Worm (Caenorhabditis elegans) whole organism, L4 larva: ENCODE data around the gene F46E10.18.

Experiments
- D1046.2 ChIP-seq: fragments of 200-800 bp; sonication (Bioruptor generic); IDR thresholded peaks from 2 replicates; pipeline ENCODE4 v1.3.6; 2022; ENCODE audit warnings: missing genetic modification characterization, missing compliant biosample characterization
- F37D6.2 ChIP-seq: sonication (generic microtip); optimal IDR thresholded peaks from 2 replicates; lab custom pipeline; 2016; ENCODE audit warnings: mild to moderate bottlenecking, missing genetic modification characterization, missing compliant biosample characterization
- Y75B8A.6 ChIP-seq: fragments of 200-800 bp; sonication (Bioruptor generic); IDR thresholded peaks from 2 replicates; pipeline ENCODE4 v1.3.6; 2022; ENCODE audit warnings: missing genetic modification reagents, missing genetic modification characterization, missing compliant biosample characterization
- ZK546.5 ChIP-seq, 2 experiments: sonication (generic microtip); optimal IDR thresholded peaks; 2 replicates each; lab custom pipeline; 2017; ENCODE audit warnings: missing biosample characterization in 2 of 2, missing genetic modification characterization in 2 of 2
- ama-1 ChIP-seq: fragments of 150-350 bp; optimal IDR thresholded peaks from 2 replicates; lab custom pipeline; 2014; ENCODE audit warnings: inconsistent platforms, mixed read lengths
- ceh-20 ChIP-seq: fragments of 200-800 bp; sonication (Bioruptor generic); IDR thresholded peaks from 2 replicates; pipeline ENCODE4 v1.3.6; 2022; ENCODE audit warnings: missing genetic modification reagents, missing genetic modification characterization, missing compliant biosample characterization
- cey-2 ChIP-seq: sonication (generic microtip); optimal IDR thresholded peaks from 3 replicates; lab custom pipeline; 2017; ENCODE audit warnings: missing genetic modification characterization, mild to moderate bottlenecking, missing compliant biosample characterization, antibody characterized with exemption, borderline replicate concordance; ENCODE audit not compliant: insufficient read depth
- daf-16 ChIP-seq, 3 experiments: sonication (generic microtip); optimal IDR thresholded peaks; 2 replicates each; lab custom pipeline; 2016 to 2017; ENCODE audit warnings: missing genetic modification characterization in 3 of 3, missing genetic modification reagents in 3 of 3, mild to moderate bottlenecking in 2 of 3, missing compliant biosample characterization in 2 of 3, missing biosample characterization in 1 of 3, moderate library complexity in 1 of 3
- dmd-6 ChIP-seq: fragments of 200-800 bp; sonication (Bioruptor generic); IDR thresholded peaks from 2 replicates; pipeline ENCODE4 v1.3.6; 2022; ENCODE audit warnings: missing genetic modification reagents, missing genetic modification characterization, missing compliant biosample characterization
- dmd-8 ChIP-seq: fragments of 200-800 bp; sonication (Bioruptor generic); IDR thresholded peaks from 2 replicates; pipeline ENCODE4 v1.3.6; 2022; ENCODE audit warnings: missing genetic modification characterization, missing compliant biosample characterization
- dmd-9 ChIP-seq: fragments of 200-800 bp; sonication (Bioruptor generic); IDR thresholded peaks from 2 replicates; pipeline ENCODE4 v1.3.6; 2022; ENCODE audit warnings: missing genetic modification reagents, missing genetic modification characterization, missing compliant biosample characterization
- dve-1 ChIP-seq: sonication (generic microtip); optimal IDR thresholded peaks from 2 replicates; lab custom pipeline; 2017; ENCODE audit warnings: antibody characterized with exemption, mild to moderate bottlenecking, missing genetic modification characterization, missing compliant biosample characterization; ENCODE audit not compliant: insufficient read depth
- egl-27 ChIP-seq: sonication (generic microtip); optimal IDR thresholded peaks from 3 replicates; lab custom pipeline; 2017; ENCODE audit warnings: missing biosample characterization, missing genetic modification reagents, missing genetic modification characterization
- egl-43 ChIP-seq: fragments of 200-800 bp; sonication (Bioruptor generic); IDR thresholded peaks from 2 replicates; pipeline ENCODE4 v1.3.6; 2022; ENCODE audit warnings: missing genetic modification reagents, missing genetic modification characterization, missing compliant biosample characterization
- fkh-10 ChIP-seq: fragments of 150-350 bp; optimal IDR thresholded peaks from 2 replicates; lab custom pipeline; 2014; ENCODE audit warnings: missing biosample characterization, missing genetic modification reagents, missing genetic modification characterization
- gei-8 ChIP-seq: fragments of 200-800 bp; sonication (Bioruptor generic); optimal IDR thresholded peaks from 2 replicates; lab custom pipeline; 2018; ENCODE audit warnings: mild to moderate bottlenecking, missing genetic modification characterization, missing compliant biosample characterization
- hlh-11 ChIP-seq: fragments of 200-800 bp; sonication (Bioruptor generic); optimal IDR thresholded peaks from 2 replicates; lab custom pipeline; 2018; ENCODE audit warnings: mild to moderate bottlenecking, missing genetic modification characterization, missing compliant biosample characterization
- lin-1 ChIP-seq: fragments of 200-800 bp; sonication (Bioruptor generic); IDR thresholded peaks from 2 replicates; pipeline ENCODE4 v1.3.6; 2022; ENCODE audit warnings: missing genetic modification reagents, missing genetic modification characterization, missing compliant biosample characterization
- lin-13 ChIP-seq: fragments of 150-350 bp; optimal IDR thresholded peaks from 2 replicates; lab custom pipeline; 2014; ENCODE audit warnings: missing biosample characterization, missing genetic modification reagents, missing genetic modification characterization
- lin-39 ChIP-seq: fragments of 150-350 bp; optimal IDR thresholded peaks from 2 replicates; lab custom pipeline; 2014; ENCODE audit warnings: missing biosample characterization, missing genetic modification reagents, missing genetic modification characterization
- lir-3 ChIP-seq: sonication (generic microtip); optimal IDR thresholded peaks from 2 replicates; lab custom pipeline; 2016; ENCODE audit warnings: mild to moderate bottlenecking, missing genetic modification characterization, missing compliant biosample characterization
- mxl-2 ChIP-seq: fragments of 200-800 bp; sonication (Bioruptor generic); conservative IDR thresholded peaks from 2 replicates; pipeline ENCODE4 v1.3.6; 2022; ENCODE audit warnings: missing genetic modification reagents, missing genetic modification characterization, missing compliant biosample characterization
- mxl-3 ChIP-seq: fragments of 200-800 bp; sonication (Bioruptor generic); optimal IDR thresholded peaks from 2 replicates; lab custom pipeline; 2018; ENCODE audit warnings: mild to moderate bottlenecking, missing genetic modification characterization, missing compliant biosample characterization
- nhr-237 ChIP-seq: sonication (generic microtip); optimal IDR thresholded peaks from 2 replicates; lab custom pipeline; 2017; ENCODE audit warnings: missing biosample characterization, missing genetic modification characterization
- nhr-28 ChIP-seq: fragments of 150-350 bp; optimal IDR thresholded peaks from 2 replicates; lab custom pipeline; 2014; ENCODE audit warnings: missing biosample characterization, missing genetic modification characterization
- nhr-41 ChIP-seq: fragments of 200-800 bp; sonication (Bioruptor generic); IDR thresholded peaks from 2 replicates; pipeline ENCODE4 v1.3.6; 2022; ENCODE audit warnings: missing genetic modification reagents, missing genetic modification characterization, missing compliant biosample characterization
- nhr-42 ChIP-seq: fragments of 200-800 bp; sonication (Bioruptor generic); IDR thresholded peaks from 2 replicates; pipeline ENCODE4 v1.3.6; 2022; ENCODE audit warnings: missing genetic modification characterization, missing compliant biosample characterization
- php-3 ChIP-seq: fragments of 200-800 bp; sonication (Bioruptor generic); IDR thresholded peaks from 2 replicates; pipeline ENCODE4 v1.3.6; 2022; ENCODE audit warnings: missing genetic modification reagents, missing genetic modification characterization, missing compliant biosample characterization
- pqm-1 ChIP-seq: sonication (generic microtip); optimal IDR thresholded peaks from 2 replicates; lab custom pipeline; 2017; ENCODE audit warnings: missing biosample characterization, missing genetic modification characterization
- saeg-2 ChIP-seq: fragments of 200-800 bp; sonication (Bioruptor generic); IDR thresholded peaks from 2 replicates; pipeline ENCODE4 v1.3.6; 2022; ENCODE audit warnings: missing genetic modification reagents, missing genetic modification characterization, missing compliant biosample characterization
- set-16 ChIP-seq: fragments of 200-800 bp; sonication (Bioruptor generic); IDR thresholded peaks from 2 replicates; pipeline ENCODE4 v1.3.6; 2022; ENCODE audit warnings: missing genetic modification reagents, missing genetic modification characterization, missing compliant biosample characterization
- tra-1 ChIP-seq: fragments of 200-800 bp; sonication (Bioruptor generic); IDR thresholded peaks from 2 replicates; pipeline ENCODE4 v1.3.6; 2022; ENCODE audit warnings: missing genetic modification reagents, missing genetic modification characterization, missing compliant biosample characterization
- unc-62 ChIP-seq, 3 experiments: fragments of 150-350 bp in 1 of 3; sonication (generic microtip); optimal IDR thresholded peaks in 2 of 3; peaks in 1 of 3; 1 replicate in 1 of 3; 2 replicates in 2 of 3; lab custom pipeline; 2014 to 2017; ENCODE audit warnings: missing biosample characterization in 3 of 3, missing genetic modification characterization in 3 of 3, missing genetic modification reagents in 3 of 3, missing genotype in 1 of 3
- zip-2 ChIP-seq: fragments of 150-350 bp; optimal IDR thresholded peaks from 2 replicates; lab custom pipeline; 2014; ENCODE audit warnings: missing biosample characterization, missing genetic modification characterization
- ztf-11 ChIP-seq: fragments of 150-350 bp; optimal IDR thresholded peaks from 2 replicates; lab custom pipeline; 2014; ENCODE audit warnings: missing biosample characterization, missing genetic modification characterization

The F46E10.18 gene

DNA sequence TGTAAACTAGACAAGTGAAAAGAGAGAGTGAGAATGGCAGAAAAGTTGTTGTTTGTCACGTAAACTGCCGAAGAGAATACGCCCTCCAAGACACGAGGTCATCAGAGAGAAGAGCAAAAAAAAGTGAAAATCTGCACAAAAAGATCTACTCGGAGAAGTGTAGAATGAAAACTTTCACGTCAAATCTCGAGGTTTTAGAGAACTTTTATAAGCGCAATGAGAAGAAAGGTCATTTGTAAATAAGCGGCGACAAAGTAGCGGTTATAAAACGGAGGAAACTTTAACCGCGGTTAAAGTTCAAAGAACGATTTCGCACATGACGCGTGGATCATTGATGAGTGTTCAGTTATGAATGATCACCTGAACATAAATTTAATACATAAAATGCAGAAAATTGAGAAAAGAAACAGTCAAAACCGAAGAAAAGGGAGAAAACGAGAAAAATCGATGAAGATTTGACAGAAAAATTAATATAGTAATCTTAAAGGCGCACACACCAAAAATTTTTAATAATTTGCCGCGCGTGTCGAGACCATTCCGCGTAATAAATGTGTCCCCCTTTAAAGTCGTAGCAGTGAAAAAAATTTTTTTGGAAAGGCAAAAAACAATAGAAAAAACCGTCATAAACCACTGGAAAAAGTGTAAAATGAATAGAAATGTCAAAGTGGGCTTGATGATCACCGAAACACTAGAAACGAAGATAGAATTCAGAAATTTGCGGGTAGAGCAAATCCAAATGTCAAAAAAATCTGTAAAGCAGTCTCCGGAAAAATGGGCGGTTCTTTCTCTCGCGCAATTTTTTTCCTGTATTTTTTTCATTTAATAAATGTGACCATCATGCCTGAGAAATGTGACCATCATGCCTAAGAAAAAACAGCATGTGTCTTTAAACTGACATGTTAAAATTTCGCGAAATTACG, 3.3 kb upstream of the F46E10.18 start (continued):
- TF ChIP-seq F37D6.2 (tag; lab: Kevin White, UChicago) (no peak), ZK546.5 (tag; optimal IDR thresholded peaks at IDR 0.05; lab: Kevin White, UChicago) (no peak), egl-43 (no peak), cey-2 (tag; lab: Kevin White, UChicago) (peak; percentile 47), ama-1 (peak; percentile 88), unc-62 (GFP tag; optimal IDR thresholded peaks at IDR 0.05 in 1 of 2; lab: Kevin White, UChicago) (peak in 1 of 2 experiments; percentile 98), unc-62 (tag; optimal IDR thresholded peaks at IDR 0.05; lab: Kevin White, UChicago) (no peak), Y75B8A.6 (GFP tag; lab: Robert Waterston, UW) (no peak), tra-1 (GFP tag; lab: Robert Waterston, UW) (no peak), zip-2 (no peak), ztf-11 (no peak), mxl-2 (GFP tag; lab: Robert Waterston, UW) (no peak), fkh-10 (GFP tag; lab: Kevin White, UChicago) (no peak), D1046.2 (GFP tag; lab: Robert Waterston, UW) (no peak), lir-3 (tag; lab: Kevin White, UChicago) (no peak)

DNA sequence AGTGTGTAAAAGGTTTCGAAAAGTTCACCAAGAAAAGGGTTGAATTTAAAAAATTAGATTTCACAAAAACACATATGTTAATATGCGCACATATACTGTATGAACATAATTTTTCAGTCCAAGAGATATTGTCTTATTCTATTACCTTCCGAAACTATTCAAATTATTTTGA, 2.7 kb upstream of the F46E10.18 start, which contains the start of gene F46E10.3:
TSS of gene F46E10.3 (plus strand) at position 73 of the 172 bp plus-strand sequence.
- no peak for TF ChIP-seq unc-62 (GFP tag; optimal IDR thresholded peaks at IDR 0.05 in 1 of 2; lab: Kevin White, UChicago)
- TF ChIP-seq unc-62 (tag; optimal IDR thresholded peaks at IDR 0.05; lab: Kevin White, UChicago) = no peak
- TF ChIP-seq php-3 (GFP tag; lab: Robert Waterston, UW) = no peak
- TF ChIP-seq nhr-42 = no peak
- TF ChIP-seq lin-39 (tag; lab: Kevin White, UChicago) = no peak
- no peak for TF ChIP-seq nhr-28 (tag; lab: Kevin White, UChicago)
- no peak for TF ChIP-seq Y75B8A.6 (GFP tag; lab: Robert Waterston, UW)
- no peak for TF ChIP-seq dmd-9 (GFP tag; lab: Robert Waterston, UW)

DNA sequence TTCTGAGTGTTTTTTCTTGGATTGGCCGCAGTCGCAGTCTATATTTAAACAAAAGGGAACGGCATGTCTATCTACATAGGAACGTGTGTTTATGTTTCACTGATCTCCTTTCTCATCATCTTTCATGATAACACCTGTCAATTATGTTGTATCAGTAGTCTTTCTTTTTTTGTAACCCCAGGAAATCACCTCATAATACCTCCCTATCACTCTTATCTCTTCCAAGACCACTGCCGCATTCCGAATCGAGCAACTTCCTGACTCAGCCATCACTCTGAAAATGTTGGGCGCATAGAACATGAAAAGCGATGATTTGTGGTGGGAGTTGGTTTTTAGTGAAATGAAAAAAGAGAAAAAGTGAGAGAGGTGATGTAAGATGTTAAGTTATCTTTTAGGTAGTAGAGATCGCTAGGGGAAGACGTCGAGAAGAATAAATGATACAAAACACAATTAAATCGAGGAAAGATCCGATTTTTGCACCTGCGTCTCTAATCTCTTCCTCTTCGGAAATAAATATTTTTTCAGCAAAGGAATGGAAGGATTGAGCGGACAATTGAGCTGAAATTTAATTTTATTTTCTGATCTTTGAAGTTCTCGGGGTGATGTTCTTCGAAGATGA, 2.2 kb downstream of the F46E10.18 start:
- TF ChIP-seq ceh-20 (GFP tag; lab: Robert Waterston, UW) (0 out of 2 replicates have a peak, but pooled peaks have one; percentile 15), dve-1 (tag; lab: Kevin White, UChicago) (peak; percentile 62), tra-1 (GFP tag; lab: Robert Waterston, UW) (peak; percentile 83), lin-13 (GFP tag; lab: Kevin White, UChicago) (no peak), set-16 (no peak), dmd-6 (GFP tag; lab: Robert Waterston, UW) (peak; percentile 97), gei-8 (GFP tag; lab: Kevin White, UChicago) (no peak), nhr-28 (tag; lab: Kevin White, UChicago) (peak; percentile 56), mxl-3 (GFP tag; lab: Kevin White, UChicago) (peak; percentile 50), nhr-237 (no peak), lin-1 (GFP tag; lab: Robert Waterston, UW) (peak; percentile 56; the same call in 1 of the 2 replicates), unc-62 (GFP tag; optimal IDR thresholded peaks at IDR 0.05 in 1 of 2; lab: Kevin White, UChicago) (peak in 1 of 2 experiments; percentile 87), unc-62 (tag; optimal IDR thresholded peaks at IDR 0.05; lab: Kevin White, UChicago) (no peak), pqm-1 (tag; lab: Kevin White, UChicago) (peak; percentile 46), php-3 (GFP tag; lab: Robert Waterston, UW) (peak; percentile 67; the same call in 1 of the 2 replicates), nhr-41 (GFP tag; lab: Robert Waterston, UW) (peak; percentile 41; the same call in 1 of the 2 replicates), lin-39 (tag; lab: Kevin White, UChicago) (no peak), saeg-2 (GFP tag; lab: Robert Waterston, UW) (no peak), hlh-11 (tag; lab: Kevin White, UChicago) (peak; percentile 88), daf-16 (GFP tag; optimal IDR thresholded peaks at IDR 0.05; lab: Kevin White, UChicago) (no peak), daf-16 (tag; optimal IDR thresholded peaks at IDR 0.05; lab: Kevin White, UChicago) (peak; percentile 65), dmd-8 (0 out of 2 replicates have a peak, but pooled peaks have one; percentile 19), ztf-11 (no peak), fkh-10 (GFP tag; lab: Kevin White, UChicago) (no peak), egl-27 (tag; lab: Kevin White, UChicago) (no peak)
- TF ChIP-seq, all 104 proteins: peak for 14
